Fruit fly (Drosophila melanogaster) whole organism, embryonic: Measurements from ENCODE around the gene CG4645.

Experiments used
- Atf3 ChIP-seq: fragments of 200-800 bp; sonication (Bioruptor generic); optimal IDR thresholded peaks from 3 replicates; lab custom pipeline; 2016; ENCODE audit warnings: missing biosample characterization, missing genetic modification characterization
- Awh ChIP-seq: fragments of 200-800 bp; sonication (Bioruptor generic); IDR thresholded peaks from 2 replicates; pipeline ENCODE4, ENCODE4 v1.3.6; 2022; ENCODE audit warnings: missing biosample characterization, missing genetic modification characterization
- B-H1 ChIP-seq: fragments of 200-800 bp; sonication (Bioruptor generic); IDR thresholded peaks from 3 replicates; pipeline ENCODE4 v1.3.6; 2022; ENCODE audit warnings: missing biosample characterization, missing genetic modification characterization
- CG12104 ChIP-seq: fragments of 200-800 bp; sonication (Bioruptor generic); optimal IDR thresholded peaks from 3 replicates; lab custom pipeline; 2016; ENCODE audit warnings: missing biosample characterization, missing genetic modification characterization
- CG12236 ChIP-seq: fragments of 200-800 bp; sonication (Bioruptor generic); optimal IDR thresholded peaks from 2 replicates; lab custom pipeline; 2016; ENCODE audit warnings: missing biosample characterization, missing genetic modification characterization
- CG13424 ChIP-seq: fragments of 200-800 bp; sonication (Bioruptor generic); optimal IDR thresholded peaks from 2 replicates; lab custom pipeline; 2019; ENCODE audit warnings: missing biosample characterization, mild to moderate bottlenecking, missing genetic modification characterization, moderate library complexity
- CG1529 ChIP-seq: fragments of 200-800 bp; sonication (Bioruptor generic); optimal IDR thresholded peaks from 3 replicates; lab custom pipeline; 2018; ENCODE audit warnings: missing biosample characterization, missing genetic modification characterization
- CG1832 ChIP-seq: fragments of 200-800 bp; sonication (Bioruptor generic); optimal IDR thresholded peaks from 2 replicates; lab custom pipeline; 2017; ENCODE audit warnings: missing biosample characterization, mild to moderate bottlenecking, missing genetic modification characterization, inconsistent platforms
- CG32532 ChIP-seq: fragments of 200-800 bp; sonication (Bioruptor generic); IDR thresholded peaks from 2 replicates; pipeline ENCODE4 v1.3.6; 2022; ENCODE audit warnings: missing biosample characterization, missing genetic modification characterization
- CG3847 ChIP-seq: fragments of 200-800 bp; sonication (Bioruptor generic); IDR thresholded peaks from 2 replicates; pipeline ENCODE4 v1.3.6; 2022; ENCODE audit warnings: missing biosample characterization, missing genetic modification characterization
- CG4820 ChIP-seq: fragments of 200-800 bp; sonication (Bioruptor generic); optimal IDR thresholded peaks from 3 replicates; lab custom pipeline; 2016; ENCODE audit warnings: missing biosample characterization, missing genetic modification characterization
- CG6765 ChIP-seq: fragments of 200-800 bp; sonication (Bioruptor generic); optimal IDR thresholded peaks from 3 replicates; lab custom pipeline; 2017; ENCODE audit warnings: missing biosample characterization, mild to moderate bottlenecking, missing genetic modification characterization
- CG7271 ChIP-seq: fragments of 200-800 bp; sonication (Bioruptor generic); optimal IDR thresholded peaks from 2 replicates; lab custom pipeline; 2018; ENCODE audit warnings: missing biosample characterization, mild to moderate bottlenecking, missing genetic modification characterization, moderate library complexity
- CG7372 ChIP-seq: fragments of 200-800 bp; sonication (Bioruptor generic); IDR thresholded peaks from 2 replicates; pipeline ENCODE4 v1.3.6; 2022; ENCODE audit warnings: missing biosample characterization, missing genetic modification characterization
- CG8359 ChIP-seq: fragments of 200-800 bp; sonication (Bioruptor generic); optimal IDR thresholded peaks from 2 replicates; lab custom pipeline; 2017; ENCODE audit warnings: missing biosample characterization, mild to moderate bottlenecking, missing genetic modification characterization, borderline replicate concordance
- CTCF ChIP-seq: fragments of 200-800 bp; sonication (Bioruptor generic); optimal IDR thresholded peaks from 2 replicates; lab custom pipeline; 2017; ENCODE audit warnings: missing biosample characterization, mild to moderate bottlenecking, missing genetic modification characterization, moderate library complexity
- D ChIP-seq, 2 experiments: fragments of 200-800 bp in 1 of 2; fragments of >200 bp in 1 of 2; sonication (Bioruptor generic) in 1 of 2; optimal IDR thresholded peaks; 2 replicates in 1 of 2; 3 replicates in 1 of 2; lab custom pipeline; 2017; ENCODE audit warnings: mild to moderate bottlenecking in 1 of 2, missing biosample characterization in 1 of 2, missing genetic modification characterization in 1 of 2, missing genetic modification reagents in 1 of 2
- D19A ChIP-seq: fragments of 200-800 bp; optimal IDR thresholded peaks from 3 replicates; lab custom pipeline; 2019; ENCODE audit warnings: missing biosample characterization, mild to moderate bottlenecking, missing genetic modification characterization, moderate library complexity
- Dad ChIP-seq: fragments of 200-800 bp; sonication (Bioruptor generic); optimal IDR thresholded peaks from 3 replicates; lab custom pipeline; 2016; ENCODE audit warnings: missing biosample characterization, missing genetic modification characterization
- Deaf1 ChIP-seq: fragments of 200-800 bp; optimal IDR thresholded peaks from 3 replicates; lab custom pipeline; 2019; ENCODE audit warnings: missing biosample characterization, mild to moderate bottlenecking, missing genetic modification characterization, moderate library complexity
- Ets65A ChIP-seq: fragments of 200-800 bp; sonication (Bioruptor generic); peaks from one replicate; lab custom pipeline; 2016; ENCODE audit warnings: missing biosample characterization, missing genetic modification characterization
- Hr78 ChIP-seq, 2 experiments: fragments of 200-800 bp in 1 of 2; fragments of >200 bp in 1 of 2; sonication (Bioruptor generic) in 1 of 2; optimal IDR thresholded peaks; 2 replicates each; lab custom pipeline; 2017 to 2019; ENCODE audit warnings: missing biosample characterization in 2 of 2, missing genetic modification characterization in 2 of 2, mild to moderate bottlenecking in 1 of 2, moderate library complexity in 1 of 2
- Nf-YA ChIP-seq: fragments of 200-800 bp; sonication (Bioruptor generic); IDR thresholded peaks from 2 replicates; pipeline ENCODE4 v1.3.6; 2022; ENCODE audit warnings: missing biosample characterization, missing genetic modification characterization
- Sox100B ChIP-seq: fragments of 200-800 bp; sonication (Bioruptor generic); optimal IDR thresholded peaks from 3 replicates; lab custom pipeline; 2018; ENCODE audit warnings: missing biosample characterization, mild to moderate bottlenecking, missing genetic modification characterization
- Trl ChIP-seq, 3 experiments: fragments of >200 bp in 2 of 3; fragments of 200-800 bp in 1 of 3; sonication (Bioruptor generic) in 1 of 3; optimal IDR thresholded peaks; 2 replicates in 1 of 3; 3 replicates in 2 of 3; lab custom pipeline; 2016 to 2017; ENCODE audit warnings: missing biosample characterization in 1 of 3, missing genetic modification characterization in 1 of 3
- abd-A ChIP-seq: fragments of 200-800 bp; sonication (Bioruptor generic); optimal IDR thresholded peaks from 3 replicates; lab custom pipeline; 2019; ENCODE audit warnings: missing biosample characterization, mild to moderate bottlenecking, missing genetic modification characterization, moderate library complexity
- ato ChIP-seq: fragments of 200-800 bp; sonication (Bioruptor generic); IDR thresholded peaks from 2 replicates; pipeline ENCODE4 v1.3.6; 2022; ENCODE audit warnings: missing biosample characterization, missing genetic modification characterization; ENCODE audit not compliant: partially characterized antibody
- cg ChIP-seq: fragments of 200-800 bp; sonication (Bioruptor generic); optimal IDR thresholded peaks from 3 replicates; lab custom pipeline; 2019; ENCODE audit warnings: missing biosample characterization, mild to moderate bottlenecking, missing genetic modification characterization, moderate library complexity
- chinmo ChIP-seq: fragments of 200-800 bp; sonication (Bioruptor generic); IDR thresholded peaks from 4 replicates; pipeline ENCODE4 v1.3.6; 2022; ENCODE audit warnings: missing biosample characterization, missing genetic modification characterization; ENCODE audit not compliant: partially characterized antibody
- cwo ChIP-seq: fragments of 200-800 bp; sonication (Bioruptor generic); optimal IDR thresholded peaks from 3 replicates; lab custom pipeline; 2017; ENCODE audit warnings: missing biosample characterization, missing genetic modification characterization, mild to moderate bottlenecking, moderate library complexity, missing genetic modification reagents
- fd64A ChIP-seq: fragments of 200-800 bp; sonication (Bioruptor generic); optimal IDR thresholded peaks from 3 replicates; lab custom pipeline; 2018; ENCODE audit warnings: missing biosample characterization, mild to moderate bottlenecking, missing genetic modification characterization
- ftz-f1 ChIP-seq: fragments of 200-800 bp; sonication (Bioruptor generic); optimal IDR thresholded peaks from 2 replicates; lab custom pipeline; 2016; ENCODE audit warnings: missing biosample characterization, missing genetic modification characterization
- grau ChIP-seq: fragments of 200-800 bp; optimal IDR thresholded peaks from 3 replicates; lab custom pipeline; 2019; ENCODE audit warnings: missing biosample characterization, mild to moderate bottlenecking, missing genetic modification characterization, moderate library complexity
- ind ChIP-seq: fragments of 200-800 bp; sonication (Bioruptor generic); optimal IDR thresholded peaks from 3 replicates; lab custom pipeline; 2016; ENCODE audit warnings: missing biosample characterization, missing genetic modification characterization
- inv ChIP-seq: fragments of 200-800 bp; sonication (Bioruptor generic); IDR thresholded peaks from 2 replicates; pipeline ENCODE4 v1.3.6; 2022; ENCODE audit warnings: missing biosample characterization, missing genetic modification characterization; ENCODE audit not compliant: partially characterized antibody
- lilli ChIP-seq: fragments of 200-800 bp; sonication (Bioruptor generic); optimal IDR thresholded peaks from 3 replicates; lab custom pipeline; 2016; ENCODE audit warnings: missing biosample characterization, missing genetic modification characterization
- nerfin-1 ChIP-seq: fragments of 200-800 bp; sonication (Bioruptor generic); optimal IDR thresholded peaks from 3 replicates; lab custom pipeline; 2019; ENCODE audit warnings: missing biosample characterization, mild to moderate bottlenecking, missing genetic modification characterization, moderate library complexity
- nmo ChIP-seq: fragments of 200-800 bp; sonication (Bioruptor generic); optimal IDR thresholded peaks from 2 replicates; lab custom pipeline; 2018; ENCODE audit warnings: missing biosample characterization, mild to moderate bottlenecking, missing genetic modification characterization, moderate library complexity
- otp ChIP-seq: fragments of 200-800 bp; sonication (Bioruptor generic); IDR thresholded peaks from 3 replicates; pipeline ENCODE4, ENCODE4 v1.3.6; 2022; ENCODE audit warnings: missing biosample characterization, missing genetic modification characterization
- pros ChIP-seq: fragments of 200-800 bp; sonication (Bioruptor generic); optimal IDR thresholded peaks from 3 replicates; lab custom pipeline; 2019; ENCODE audit warnings: missing biosample characterization, mild to moderate bottlenecking, missing genetic modification characterization, moderate library complexity
- seq ChIP-seq: fragments of 200-800 bp; sonication (Bioruptor generic); IDR thresholded peaks from 2 replicates; pipeline ENCODE4 v1.3.6; 2022; ENCODE audit warnings: missing biosample characterization, missing genetic modification characterization
- sna ChIP-seq: fragments of 200-800 bp; sonication (Bioruptor generic); IDR thresholded peaks from 2 replicates; pipeline ENCODE4 v1.3.6; 2022; ENCODE audit warnings: missing biosample characterization, missing genetic modification characterization; ENCODE audit not compliant: partially characterized antibody

The CG4645 gene

dm6 chrX:12925426-12926256 lies 15.9 kb downstream of the CG4645 start (continued):
- 0 out of 3 replicates have a peak, but pooled peaks have one; percentile 17 for TF ChIP-seq otp
- TF ChIP-seq CG7271, result no peak
- TF ChIP-seq inv, result no peak
- peak; percentile 31 for TF ChIP-seq CG1529 (GFP tag; lab: Kevin White, UChicago)
- peak; percentile 35 for TF ChIP-seq CG4820
- TF ChIP-seq CG13424, result peak; percentile 59
- peak; percentile 62; the same call in 1 of the 2 replicates for TF ChIP-seq CG7372 (GFP tag; lab: Robert Waterston, UW)
- peak; percentile 46 for TF ChIP-seq lilli
- TF ChIP-seq sna, result no peak
- no peak for TF ChIP-seq ato (GFP tag; lab: Robert Waterston, UW)
- TF ChIP-seq CG12104 (GFP tag; lab: Kevin White, UChicago), result peak; percentile 24
- peak; percentile 29 for TF ChIP-seq CG1832 (GFP tag; lab: Kevin White, UChicago)
- TF ChIP-seq CG8359 (GFP tag; lab: Kevin White, UChicago), result peak; percentile 55
- TF ChIP-seq CG3847 (GFP tag; lab: Robert Waterston, UW), result peak; percentile 46; the same call in 1 of the 2 replicates
- no peak for TF ChIP-seq CG12236 (GFP tag; lab: Kevin White, UChicago)
- TF ChIP-seq CTCF (GFP tag; lab: Kevin White, UChicago), result no peak
- TF ChIP-seq ind (GFP tag; lab: Kevin White, UChicago), result peak; percentile 32
- peak; percentile 63 for TF ChIP-seq grau
- peak; percentile 62 for TF ChIP-seq Nf-YA (GFP tag; lab: Robert Waterston, UW)
- peak; percentile 79 for TF ChIP-seq Awh (GFP tag; lab: Robert Waterston, UW)
- TF ChIP-seq Hr78 (GFP tag; optimal IDR thresholded peaks at IDR 0.05; lab: Kevin White, UChicago), result peak in 1 of 2 experiments; percentile 31
- TF ChIP-seq D19A, result peak; percentile 66
- peak; percentile 10 for TF ChIP-seq Deaf1 (tag; lab: Kevin White, UChicago)
- peak; percentile 54 for TF ChIP-seq Sox100B (GFP tag; lab: Kevin White, UChicago)
- no peak for TF ChIP-seq D (optimal IDR thresholded peaks at IDR 0.05; lab: Kevin White, UChicago)
- TF ChIP-seq D (GFP tag; optimal IDR thresholded peaks at IDR 0.05; lab: Kevin White, UChicago), result peak; percentile 71
- peak; percentile 69 for TF ChIP-seq cwo (GFP tag; lab: Kevin White, UChicago)

DNA sequence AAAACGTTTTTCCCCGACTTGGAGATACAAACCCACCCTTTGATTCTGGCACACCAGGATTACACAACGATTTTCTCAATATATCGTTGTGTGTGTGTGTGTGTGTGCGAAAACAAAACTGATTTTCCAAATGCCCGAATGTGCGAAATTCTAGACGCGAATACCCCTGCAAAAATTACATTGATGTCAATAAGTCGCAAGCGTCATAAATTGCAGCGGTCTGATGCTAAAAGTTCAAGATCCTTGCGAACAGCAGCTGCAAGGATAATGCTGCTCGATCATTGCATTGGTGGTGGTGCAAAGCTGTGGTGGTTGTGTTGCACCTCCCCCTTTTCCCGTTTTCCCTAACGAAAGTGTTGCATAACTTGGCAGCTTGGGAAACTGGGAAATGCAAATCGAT lies 17.9 kb downstream of the CG4645 start:
- no peak for TF ChIP-seq CG12236 (GFP tag; lab: Kevin White, UChicago)
- TF ChIP-seq Ets65A (GFP tag; lab: Kevin White, UChicago), result peak; percentile 75
- TF ChIP-seq cg (GFP tag; lab: Kevin White, UChicago), result peak; percentile 13
- TF ChIP-seq nerfin-1 (tag; lab: Kevin White, UChicago), result peak; percentile 54
- no peak for TF ChIP-seq fd64A (GFP tag; lab: Kevin White, UChicago)
- peak; percentile 82 for TF ChIP-seq pros

DNA sequence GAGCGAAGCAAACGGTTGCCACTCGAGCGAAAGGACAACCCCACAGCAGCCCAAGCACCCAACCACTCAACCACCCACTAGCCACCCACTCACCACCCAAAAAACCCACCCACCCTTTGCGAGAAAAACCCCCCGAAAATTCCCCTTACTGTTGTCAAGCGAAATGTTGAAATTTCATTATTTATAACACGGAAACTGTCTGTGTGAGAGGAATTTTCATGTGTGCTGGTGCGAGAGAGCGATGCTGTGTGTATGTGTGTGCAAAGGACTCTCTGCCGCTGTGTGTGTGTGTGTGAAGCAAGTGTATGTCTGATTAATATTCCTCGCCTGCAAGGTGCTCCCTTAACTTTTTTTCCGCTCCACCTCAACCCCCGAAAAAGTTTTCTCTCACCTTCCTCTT lies 20.1 kb downstream of the CG4645 start:
- TF ChIP-seq Dad (GFP tag; lab: Kevin White, UChicago) (no peak), CG32532 (GFP tag; lab: Robert Waterston, UW) (0 out of 2 replicates have a peak, but pooled peaks have one; percentile 8), B-H1 (GFP tag; lab: Robert Waterston, UW) (no peak), Atf3 (GFP tag; lab: Kevin White, UChicago) (no peak), CG13424 (no peak), CG7271 (no peak), chinmo (0 out of 4 replicates have a peak, but pooled peaks have one; percentile 48), pros (peak; percentile 68), CG6765 (GFP tag; lab: Kevin White, UChicago) (no peak), seq (GFP tag; lab: Robert Waterston, UW) (peak; percentile 36; the same call in 1 of the 2 replicates), ftz-f1 (no peak), Trl (optimal IDR thresholded peaks at IDR 0.05; lab: Kevin White, UChicago) (peak; percentile 36 to 42), Trl (GFP tag; optimal IDR thresholded peaks at IDR 0.05; lab: Kevin White, UChicago) (no peak), inv (no peak), cg (GFP tag; lab: Kevin White, UChicago) (peak; percentile 75), abd-A (peak; percentile 77), nmo (no peak), nerfin-1 (tag; lab: Kevin White, UChicago) (peak; percentile 55)
